Worm (Caenorhabditis elegans) whole organism, young adult: ENCODE measurements around the gene arrd-16.

Experiments
- F23B12.7 ChIP-seq: sonication (generic microtip); optimal IDR thresholded peaks from 2 replicates; lab custom pipeline; 2017; ENCODE audit warnings: missing genetic modification characterization, mild to moderate bottlenecking, missing compliant biosample characterization, antibody characterized with exemption, moderate library complexity; ENCODE audit not compliant: insufficient read depth
- Y53F4B.3 ChIP-seq: fragments of 200-800 bp; sonication (Bioruptor generic); IDR thresholded peaks from 2 replicates; pipeline ENCODE4 v1.3.6; 2022; ENCODE audit warnings: missing genetic modification reagents, missing genetic modification characterization, missing compliant biosample characterization
- Y79H2A.3 ChIP-seq: fragments of 200-800 bp; sonication (Bioruptor generic); conservative IDR thresholded peaks from 2 replicates; pipeline ENCODE4 v1.3.6; 2022; ENCODE audit warnings: missing genetic modification reagents, missing genetic modification characterization, missing compliant biosample characterization
- nfyb-1 ChIP-seq: fragments of 200-800 bp; sonication (Bioruptor generic); IDR thresholded peaks from 2 replicates; pipeline ENCODE4 v1.3.6; 2022; ENCODE audit warnings: missing genetic modification reagents, missing genetic modification characterization, missing compliant biosample characterization
- nhr-179 ChIP-seq: sonication (generic microtip); optimal IDR thresholded peaks from 2 replicates; lab custom pipeline; 2016; ENCODE audit warnings: mild to moderate bottlenecking, missing genetic modification characterization, missing compliant biosample characterization
- repo-1 ChIP-seq: sonication (generic microtip); optimal IDR thresholded peaks from 2 replicates; lab custom pipeline; 2017; ENCODE audit warnings: mild to moderate bottlenecking, missing genetic modification characterization, missing compliant biosample characterization
- snpc-3.4 ChIP-seq: sonication (generic microtip); optimal IDR thresholded peaks from 2 replicates; lab custom pipeline; 2017; ENCODE audit warnings: missing genetic modification characterization, mild to moderate bottlenecking, missing compliant biosample characterization, antibody characterized with exemption, moderate library complexity, missing genotype, missing genetic modification reagents
- unc-62 ChIP-seq: fragments of 150-350 bp; optimal IDR thresholded peaks from 2 replicates; lab custom pipeline; 2014; ENCODE audit warnings: missing biosample characterization, missing genetic modification reagents, missing genetic modification characterization

ce11 chrIII:12491984-12492383, 7.5 kb downstream of the arrd-16 start, which contains the start of gene Y49E10.25:
- TF ChIP-seq F23B12.7 (tag; lab: Kevin White, UChicago) (no peak), nhr-179 (tag; lab: Kevin White, UChicago) (no peak), repo-1 (tag; lab: Kevin White, UChicago) (no peak), Y79H2A.3 (GFP tag; lab: Robert Waterston, UW) (no peak), snpc-3.4 (tag; lab: Kevin White, UChicago) (no peak), Y53F4B.3 (GFP tag; lab: Robert Waterston, UW) (no peak), unc-62 (GFP tag; lab: Kevin White, UChicago) (no peak), nfyb-1 (GFP tag; lab: Robert Waterston, UW) (no peak)
